Worm (Caenorhabditis elegans): ENCODE results near the gene F21D12.3.

ce11 chrII:7314083-7314482 lies 9.7 kb downstream of the F21D12.3 start, which contains the start of gene F45E12.6:
- no peak for TF ChIP-seq rbr-2 (tag; optimal IDR thresholded peaks at IDR 0.05)
- TF ChIP-seq F37D6.2 (tag; optimal IDR thresholded peaks at IDR 0.05) = no peak
